Fruit fly (Drosophila melanogaster) whole organism, pupa: ENCODE results near the gene Tcs3.

Source experiments
- CG14655 ChIP-seq: fragments of 200-800 bp; sonication (Bioruptor generic); optimal IDR thresholded peaks from 3 replicates; lab custom pipeline; 2017; ENCODE audit warnings: mild to moderate bottlenecking, missing biosample characterization, missing genetic modification reagents, missing genetic modification characterization
- CG15710 ChIP-seq: fragments of 200-800 bp; sonication (Bioruptor generic); optimal IDR thresholded peaks from 2 replicates; lab custom pipeline; 2018; ENCODE audit warnings: missing biosample characterization, mild to moderate bottlenecking, missing genetic modification characterization, moderate library complexity
- CG17806 ChIP-seq: fragments of 200-800 bp; sonication (Bioruptor generic); optimal IDR thresholded peaks from 2 replicates; lab custom pipeline; 2018; ENCODE audit warnings: missing biosample characterization, mild to moderate bottlenecking, missing genetic modification characterization, moderate library complexity
- CG32121 ChIP-seq: fragments of 200-800 bp; sonication (Bioruptor generic); IDR thresholded peaks from 2 replicates; pipeline ENCODE4 v1.3.6; 2022; ENCODE audit warnings: missing biosample characterization, missing genetic modification characterization
- CG4496 ChIP-seq: fragments of 200-800 bp; sonication (Bioruptor generic); IDR thresholded peaks from 3 replicates; pipeline ENCODE4 v1.3.6; 2022; ENCODE audit warnings: missing biosample characterization, missing genetic modification characterization
- CG8159 ChIP-seq: fragments of 200-800 bp; sonication (Bioruptor generic); optimal IDR thresholded peaks from 3 replicates; lab custom pipeline; 2018; ENCODE audit warnings: missing biosample characterization, mild to moderate bottlenecking, missing genetic modification characterization, moderate library complexity
- D1 ChIP-seq: fragments of 200-800 bp; sonication (Bioruptor generic); optimal IDR thresholded peaks from 2 replicates; lab custom pipeline; 2018; ENCODE audit warnings: missing biosample characterization, mild to moderate bottlenecking, missing genetic modification characterization, moderate library complexity
- EcR ChIP-seq: fragments of 200-800 bp; sonication (Bioruptor generic); optimal IDR thresholded peaks from 3 replicates; lab custom pipeline; 2019; ENCODE audit warnings: missing biosample characterization, missing genetic modification characterization, mild to moderate bottlenecking, moderate library complexity, missing genetic modification reagents
- Pif1A ChIP-seq: fragments of 200-800 bp; sonication (Bioruptor generic); optimal IDR thresholded peaks from 3 replicates; lab custom pipeline; 2016; ENCODE audit warnings: missing biosample characterization, missing genetic modification characterization
- Snoo ChIP-seq: fragments of 200-800 bp; sonication (Bioruptor generic); optimal IDR thresholded peaks from 3 replicates; lab custom pipeline; 2017; ENCODE audit warnings: missing biosample characterization, mild to moderate bottlenecking, missing genetic modification characterization, inconsistent platforms
- rn ChIP-seq: fragments of 200-800 bp; sonication (Bioruptor generic); IDR thresholded peaks from 2 replicates; pipeline ENCODE4 v1.3.6; 2022; ENCODE audit warnings: missing biosample characterization, missing genetic modification characterization

dm6 chr3L:16359795-16360194 lies 8.0 kb downstream of the Tcs3 start:
- no peak for TF ChIP-seq Pif1A (GFP tag; lab: Kevin White, UChicago)
- no peak for TF ChIP-seq CG4496 (GFP tag; lab: Robert Waterston, UW)
- no peak for TF ChIP-seq CG8159
- TF ChIP-seq CG32121 (GFP tag; lab: Robert Waterston, UW): no peak
- TF ChIP-seq EcR (GFP tag; lab: Kevin White, UChicago): no peak
- no peak for TF ChIP-seq D1
- TF ChIP-seq CG17806 (tag; lab: Kevin White, UChicago): no peak
- no peak for TF ChIP-seq CG15710 (tag; lab: Kevin White, UChicago)
- TF ChIP-seq rn (GFP tag; lab: Robert Waterston, UW): no peak
- TF ChIP-seq CG14655 (GFP tag; lab: Kevin White, UChicago): no peak
- TF ChIP-seq Snoo: no peak
